Worm (Caenorhabditis elegans): ENCODE results near the gene F55G1.1.
A peak's percentile ranks its signal among the peaks of the same experiment; 100 is the strongest.

Gene F55G1.1

DNA sequence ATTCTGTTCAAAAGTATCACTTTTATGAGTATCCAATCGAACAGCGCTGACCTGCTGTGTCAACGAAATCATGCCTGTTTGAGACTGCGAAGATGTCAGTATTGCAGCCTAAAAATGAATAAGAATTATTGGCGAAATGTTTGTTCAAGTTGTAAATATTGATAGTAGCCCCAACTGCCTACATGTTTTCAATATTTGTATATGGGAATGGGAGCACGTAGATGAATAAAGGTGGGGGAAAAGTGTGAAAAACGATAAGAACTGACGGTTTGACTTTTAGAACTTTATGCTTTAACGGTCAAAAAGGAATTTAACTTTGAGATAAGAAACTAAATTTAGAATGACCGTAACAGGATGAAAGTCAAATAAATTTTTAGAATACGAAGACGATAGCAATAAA, 28.7 kb downstream of the F55G1.1 start:
- TF ChIP-seq B0019.2 (GFP tag; conservative IDR thresholded peaks at IDR 0.05), result no peak
- no peak for TF ChIP-seq C17E4.6 (GFP tag; IDR thresholded peaks at IDR 0.05)
- no peak for TF ChIP-seq attf-6 (GFP tag; IDR thresholded peaks at IDR 0.05)
- no peak for TF ChIP-seq madf-3 (GFP tag; IDR thresholded peaks at IDR 0.05)
- TF ChIP-seq madf-10 (tag; optimal IDR thresholded peaks at IDR 0.05), result no peak
- TF ChIP-seq rec-8 (tag; optimal IDR thresholded peaks at IDR 0.05), result no peak
- no peak for TF ChIP-seq ceh-100 (GFP tag; IDR thresholded peaks at IDR 0.05)
- TF ChIP-seq nhr-80 (tag; optimal IDR thresholded peaks at IDR 0.05), result no peak
- TF ChIP-seq gei-17 (GFP tag; optimal IDR thresholded peaks at IDR 0.05), result no peak
- TF ChIP-seq C06A6.2 (GFP tag; conservative IDR thresholded peaks at IDR 0.05), result no peak

DNA sequence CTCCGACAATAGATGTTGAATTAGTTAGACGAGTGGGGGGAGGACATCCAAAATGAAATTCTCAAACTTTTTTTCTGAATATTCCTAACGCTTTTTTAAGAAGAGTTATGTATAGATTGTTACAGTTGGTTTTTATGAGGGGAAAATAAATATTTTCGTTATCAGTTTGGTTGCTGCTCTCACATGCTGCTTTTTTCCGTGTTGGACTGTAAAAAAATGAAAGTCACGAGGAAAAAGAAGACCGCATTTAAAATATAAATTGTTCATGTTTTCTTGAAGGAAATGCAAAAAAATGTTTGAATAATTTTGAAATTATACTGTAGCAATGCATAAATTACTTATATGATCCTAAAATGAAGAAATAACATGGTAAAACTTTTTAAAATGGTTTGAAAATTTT, 29.3 kb downstream of the F55G1.1 start:
- no peak for TF ChIP-seq ztf-6 (GFP tag; IDR thresholded peaks at IDR 0.05)
- no peak for TF ChIP-seq pbrm-1 (GFP tag; IDR thresholded peaks at IDR 0.05)
- TF ChIP-seq ceh-27 (GFP tag; optimal IDR thresholded peaks at IDR 0.05), result no peak
- no peak for TF ChIP-seq mcd-1 (GFP tag; IDR thresholded peaks at IDR 0.05)
- TF ChIP-seq attf-3 (GFP tag; conservative IDR thresholded peaks at IDR 0.05), result 0 out of 2 replicates have a peak, but pooled peaks have one; percentile 20
- peak; percentile 25 for TF ChIP-seq nhr-80 (tag; optimal IDR thresholded peaks at IDR 0.05)

DNA sequence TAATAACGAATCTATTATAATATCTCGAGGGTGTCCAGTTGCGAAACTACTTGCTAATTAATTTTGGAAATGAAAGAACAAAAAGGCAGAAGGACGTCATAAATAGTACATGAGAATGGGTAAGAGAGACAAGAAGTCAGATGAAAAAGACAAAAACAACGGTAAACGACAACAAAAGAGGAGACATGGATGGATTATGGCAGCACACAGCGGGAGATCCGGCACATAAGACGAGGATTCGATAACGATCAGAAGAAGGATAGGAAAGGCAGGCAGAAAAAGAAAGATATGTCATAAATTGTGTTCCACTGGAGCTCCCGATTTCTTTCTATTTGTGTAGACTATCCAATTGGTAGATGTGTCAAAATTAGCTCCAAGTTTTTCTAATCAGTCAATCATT, 30.0 kb downstream of the F55G1.1 start:
- no peak for TF ChIP-seq ceh-27 (GFP tag; optimal IDR thresholded peaks at IDR 0.05)
- TF ChIP-seq efl-1 (GFP tag; optimal IDR thresholded peaks at IDR 0.05), result no peak
- TF ChIP-seq lin-40 (tag; optimal IDR thresholded peaks at IDR 0.05), result no peak
- TF ChIP-seq Y95B8A.8 (GFP tag; IDR thresholded peaks at IDR 0.05), result no peak
- no peak for TF ChIP-seq snpc-1.3 (tag; optimal IDR thresholded peaks at IDR 0.05; ENCODE audit: insufficient read depth)
- no peak for TF ChIP-seq F22D6.2 (tag; optimal IDR thresholded peaks at IDR 0.05)
- TF ChIP-seq ztf-18 (tag; optimal IDR thresholded peaks at IDR 0.05), result no peak
- no peak for TF ChIP-seq nhr-27 (tag; optimal IDR thresholded peaks at IDR 0.05)
- no peak for TF ChIP-seq nfya-2 (GFP tag; IDR thresholded peaks at IDR 0.05)
- no peak for TF ChIP-seq sea-2 (GFP tag; IDR thresholded peaks at IDR 0.05)
- no peak for TF ChIP-seq repo-1 (tag; optimal IDR thresholded peaks at IDR 0.05)
- TF ChIP-seq egl-44 (GFP tag; IDR thresholded peaks at IDR 0.05), result no peak
- no peak for TF ChIP-seq nhr-179 (tag; optimal IDR thresholded peaks at IDR 0.05)
- TF ChIP-seq ztf-22 (GFP tag; optimal IDR thresholded peaks at IDR 0.05), result no peak
- TF ChIP-seq F23B12.7 (tag; optimal IDR thresholded peaks at IDR 0.05; ENCODE audit: insufficient read depth), result no peak
- TF ChIP-seq hsf-1 (GFP tag; IDR thresholded peaks at IDR 0.05), result no peak
- no peak for TF ChIP-seq madf-8 (GFP tag; conservative IDR thresholded peaks at IDR 0.05)
- TF ChIP-seq ceh-91 (GFP tag; IDR thresholded peaks at IDR 0.05), result no peak

DNA sequence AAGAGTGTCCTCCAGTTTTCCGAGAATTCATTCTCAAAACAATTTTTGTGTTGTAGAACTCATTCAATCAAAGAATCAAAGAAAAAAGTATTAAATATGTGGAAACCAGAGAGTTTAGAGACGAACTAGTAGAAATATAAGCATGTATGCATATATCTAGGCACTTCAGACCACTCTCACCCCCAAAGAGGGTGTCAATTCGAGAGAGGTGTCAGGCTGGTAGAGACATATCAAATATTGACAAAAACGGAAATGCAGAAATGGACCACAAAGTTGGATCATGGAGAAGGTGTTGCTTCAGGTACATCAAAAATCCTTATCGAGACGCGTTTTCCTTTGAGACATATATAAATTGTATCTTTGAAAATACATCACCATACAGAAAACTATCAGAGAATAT, 32.2 kb downstream of the F55G1.1 start:
- TF ChIP-seq D2030.7 (GFP tag; IDR thresholded peaks at IDR 0.05), result no peak
- TF ChIP-seq let-526 (GFP tag; IDR thresholded peaks at IDR 0.05), result no peak
- no peak for TF ChIP-seq Y53F4B.3 (GFP tag; IDR thresholded peaks at IDR 0.05)
- TF ChIP-seq ceh-27 (GFP tag; optimal IDR thresholded peaks at IDR 0.05), result no peak
- TF ChIP-seq mxl-1 (tag; optimal IDR thresholded peaks at IDR 0.05), result no peak
- no peak for TF ChIP-seq nfya-1 (tag; optimal IDR thresholded peaks at IDR 0.05; ENCODE audit: borderline replicate concordance, insufficient read depth)
- no peak for TF ChIP-seq nhr-179 (tag; optimal IDR thresholded peaks at IDR 0.05)
- TF ChIP-seq hlh-26 (GFP tag; conservative IDR thresholded peaks at IDR 0.05), result no peak

Data from whole organism, young adult.